Worm (Caenorhabditis elegans) whole organism, L3 larva: Measurements from ENCODE around the gene F56H11.2.

Experiments used
- aly-2 ChIP-seq: fragments of 150-350 bp; optimal IDR thresholded peaks from 2 replicates; lab custom pipeline; 2014; ENCODE audit warnings: missing biosample characterization, missing genetic modification characterization
- ama-1 ChIP-seq: fragments of 150-350 bp; optimal IDR thresholded peaks from 2 replicates; lab custom pipeline; 2018
- ceh-16 ChIP-seq: sonication (generic microtip); optimal IDR thresholded peaks from 2 replicates; lab custom pipeline; 2017; ENCODE audit warnings: missing biosample characterization, missing genetic modification characterization
- ceh-82 ChIP-seq: fragments of 150-350 bp; optimal IDR thresholded peaks from 2 replicates; lab custom pipeline; 2014; ENCODE audit warnings: missing biosample characterization, missing genetic modification characterization
- ceh-9 ChIP-seq: sonication (generic microtip); optimal IDR thresholded peaks from 2 replicates; lab custom pipeline; 2018; ENCODE audit warnings: missing biosample characterization, missing genetic modification characterization
- daf-12 ChIP-seq: fragments of 150-350 bp; optimal IDR thresholded peaks from 2 replicates; lab custom pipeline; 2014; ENCODE audit warnings: missing biosample characterization, missing genetic modification reagents, missing genetic modification characterization
- egl-27 ChIP-seq: sonication (generic microtip); optimal IDR thresholded peaks from 4 replicates; lab custom pipeline; 2017; ENCODE audit warnings: missing biosample characterization, missing genetic modification reagents, missing genetic modification characterization
- egl-5 ChIP-seq: fragments of 150-350 bp; optimal IDR thresholded peaks from 2 replicates; lab custom pipeline; 2017; ENCODE audit warnings: missing biosample characterization, missing genetic modification reagents, missing genetic modification characterization, inconsistent platforms
- elt-2 ChIP-seq: sonication (generic microtip); optimal IDR thresholded peaks from 2 replicates; lab custom pipeline; 2016; ENCODE audit warnings: missing genetic modification reagents, mild to moderate bottlenecking, missing genetic modification characterization, missing compliant biosample characterization
- elt-3 ChIP-seq, 3 experiments: fragments of 150-350 bp in 1 of 3; sonication (generic microtip) in 2 of 3; optimal IDR thresholded peaks; 2 replicates in 2 of 3; 4 replicates in 1 of 3; lab custom pipeline; 2014 to 2017; ENCODE audit warnings: missing biosample characterization in 3 of 3, missing genetic modification characterization in 3 of 3
- eor-1 ChIP-seq, 2 experiments: fragments of 150-350 bp; optimal IDR thresholded peaks; 2 replicates each; lab custom pipeline; 2014 to 2018; ENCODE audit warnings: missing biosample characterization in 2 of 2, missing genetic modification characterization in 2 of 2
- fkh-2 ChIP-seq: fragments of 150-350 bp; optimal IDR thresholded peaks from 2 replicates; lab custom pipeline; 2014; ENCODE audit warnings: missing biosample characterization, missing genetic modification reagents, missing genetic modification characterization
- fos-1 ChIP-seq: fragments of 150-350 bp; optimal IDR thresholded peaks from 2 replicates; lab custom pipeline; 2014; ENCODE audit warnings: missing biosample characterization, missing genetic modification characterization
- hmg-11 ChIP-seq: sonication (generic microtip); optimal IDR thresholded peaks from 2 replicates; lab custom pipeline; 2016; ENCODE audit warnings: missing genetic modification characterization, missing compliant biosample characterization
- jun-1 ChIP-seq: fragments of 150-350 bp; optimal IDR thresholded peaks from 2 replicates; lab custom pipeline; 2014; ENCODE audit warnings: missing biosample characterization, missing genetic modification reagents, missing genetic modification characterization
- lin-15B ChIP-seq: fragments of 150-350 bp; optimal IDR thresholded peaks from 2 replicates; lab custom pipeline; 2014; ENCODE audit warnings: missing biosample characterization, missing genetic modification characterization
- lin-39 ChIP-seq: fragments of 150-350 bp; optimal IDR thresholded peaks from 2 replicates; lab custom pipeline; 2018; ENCODE audit warnings: missing biosample characterization, missing genetic modification reagents, missing genetic modification characterization
- lsy-12 ChIP-seq: sonication (generic microtip); optimal IDR thresholded peaks from 2 replicates; lab custom pipeline; 2016; ENCODE audit warnings: mild to moderate bottlenecking, missing genetic modification characterization, missing compliant biosample characterization
- mdl-1 ChIP-seq: fragments of 150-350 bp; optimal IDR thresholded peaks from 2 replicates; lab custom pipeline; 2014; ENCODE audit warnings: missing biosample characterization, missing genetic modification characterization
- nfya-1 ChIP-seq: sonication (generic microtip); optimal IDR thresholded peaks from 2 replicates; lab custom pipeline; 2017; ENCODE audit warnings: missing genetic modification characterization, mild to moderate bottlenecking, missing compliant biosample characterization, antibody characterized with exemption, moderate library complexity; ENCODE audit not compliant: insufficient read depth
- nhr-23 ChIP-seq: fragments of 150-350 bp; optimal IDR thresholded peaks from 2 replicates; lab custom pipeline; 2014; ENCODE audit warnings: missing biosample characterization, missing genetic modification reagents, missing genetic modification characterization
- nhr-28 ChIP-seq: fragments of 150-350 bp; optimal IDR thresholded peaks from 2 replicates; lab custom pipeline; 2014; ENCODE audit warnings: missing biosample characterization, missing genetic modification characterization
- nhr-67 ChIP-seq: fragments of 150-350 bp; optimal IDR thresholded peaks from 2 replicates; lab custom pipeline; 2014; ENCODE audit warnings: missing biosample characterization, missing genetic modification characterization
- nhr-76 ChIP-seq: fragments of 150-350 bp; sonication (generic microtip); optimal IDR thresholded peaks from 5 replicates; lab custom pipeline; 2014; ENCODE audit warnings: missing biosample characterization, missing genetic modification characterization
- pha-4 ChIP-seq: fragments of 150-350 bp; optimal IDR thresholded peaks from 2 replicates; lab custom pipeline; 2014; ENCODE audit warnings: missing biosample characterization, missing genetic modification reagents, missing genetic modification characterization
- pqm-1 ChIP-seq: fragments of 150-350 bp; optimal IDR thresholded peaks from 2 replicates; lab custom pipeline; 2017; ENCODE audit warnings: missing biosample characterization, missing genetic modification characterization, inconsistent platforms
- sea-2 ChIP-seq: fragments of 150-350 bp; sonication (generic microtip); optimal IDR thresholded peaks from 4 replicates; lab custom pipeline; 2014; ENCODE audit warnings: missing biosample characterization, missing genetic modification reagents, missing genetic modification characterization
- skn-1 ChIP-seq: fragments of 150-350 bp; optimal IDR thresholded peaks from 2 replicates; lab custom pipeline; 2014; ENCODE audit warnings: missing biosample characterization, missing genetic modification characterization
- tbx-2 ChIP-seq: sonication (generic microtip); optimal IDR thresholded peaks from 2 replicates; lab custom pipeline; 2016; ENCODE audit warnings: mild to moderate bottlenecking, missing genetic modification characterization, missing compliant biosample characterization
- unc-62 ChIP-seq: fragments of 150-350 bp; sonication (generic microtip); optimal IDR thresholded peaks from 4 replicates; lab custom pipeline; 2014; ENCODE audit warnings: missing biosample characterization, missing genetic modification reagents, missing genetic modification characterization
- ztf-11 ChIP-seq: fragments of 150-350 bp; optimal IDR thresholded peaks from 2 replicates; lab custom pipeline; 2014; ENCODE audit warnings: missing biosample characterization, missing genetic modification characterization
- ztf-4 ChIP-seq: fragments of 150-350 bp; optimal IDR thresholded peaks from 2 replicates; lab custom pipeline; 2014; ENCODE audit warnings: missing biosample characterization, missing genetic modification characterization

The F56H11.2 gene

ce11 chrIV:9498088-9498487, 34.9 kb downstream of the F56H11.2 start, which contains the start of gene sru-4:
sru-4 (plus strand) TSS chrIV:9498388.
- no peak for TF ChIP-seq ztf-11 (tag; lab: Kevin White, UChicago)
- TF ChIP-seq sea-2 (GFP tag; lab: Kevin White, UChicago): no peak
- TF ChIP-seq nhr-23: no peak
- no peak for TF ChIP-seq eor-1 (tag; optimal IDR thresholded peaks at IDR 0.05; lab: Kevin White, UChicago)
- no peak for TF ChIP-seq ama-1
- no peak for TF ChIP-seq nfya-1 (tag; lab: Kevin White, UChicago)
- no peak for TF ChIP-seq ztf-4 (tag; lab: Kevin White, UChicago)
- TF ChIP-seq fos-1: no peak
- TF ChIP-seq, all 47 proteins: peak for 0

ce11 chrIV:9496306-9496705, 36.7 kb downstream of the F56H11.2 start, which contains the start of gene sru-3:
sru-3 (plus strand) TSS chrIV:9496606.
- no peak for TF ChIP-seq lsy-12 (tag; lab: Kevin White, UChicago)
- no peak for TF ChIP-seq ceh-16 (tag; lab: Kevin White, UChicago)
- no peak for TF ChIP-seq lin-39 (tag; lab: Kevin White, UChicago)
- no peak for TF ChIP-seq ama-1
- no peak for TF ChIP-seq ceh-9 (tag; lab: Kevin White, UChicago)
- TF ChIP-seq fkh-2 (tag; lab: Kevin White, UChicago): no peak
- TF ChIP-seq hmg-11 (tag; lab: Kevin White, UChicago): no peak
- TF ChIP-seq egl-5 (tag; lab: Kevin White, UChicago): no peak

- TF ChIP-seq ztf-4 (tag; lab: Kevin White, UChicago) (no peak), fos-1 (no peak), skn-1 (tag; lab: Kevin White, UChicago) (no peak), lsy-12 (tag; lab: Kevin White, UChicago) (no peak)
Observed at ce11 chrIV:9490320-9490719, 42.7 kb downstream of the F56H11.2 start, which contains the start of gene sru-6. sru-6 (plus strand) TSS chrIV:9490620.

DNA sequence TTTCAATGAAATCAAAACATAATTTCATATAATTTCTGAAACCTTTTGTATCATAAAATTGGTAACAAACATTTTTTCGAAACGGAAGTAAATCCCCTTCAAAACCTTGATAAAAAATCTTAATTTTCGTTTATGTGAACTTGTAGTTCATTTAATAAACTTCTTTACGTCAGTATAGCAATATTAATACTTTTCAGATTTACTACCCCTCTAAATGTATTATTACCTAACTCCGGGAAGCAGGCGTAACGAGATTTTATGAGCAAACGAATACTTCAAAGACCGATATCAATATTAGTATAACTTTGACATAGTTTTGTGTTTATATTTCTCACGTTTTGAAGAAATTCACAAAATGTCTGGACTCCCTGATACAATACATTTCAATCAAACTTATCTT, 44.7 kb downstream of the F56H11.2 start, which contains the start of gene sru-1:
TSS of gene sru-1 (plus strand) at position 301 of the 400 bp plus-strand sequence.
- TF ChIP-seq nhr-76 (tag; lab: Kevin White, UChicago): no peak
- TF ChIP-seq, all 47 proteins: peak for 0

DNA sequence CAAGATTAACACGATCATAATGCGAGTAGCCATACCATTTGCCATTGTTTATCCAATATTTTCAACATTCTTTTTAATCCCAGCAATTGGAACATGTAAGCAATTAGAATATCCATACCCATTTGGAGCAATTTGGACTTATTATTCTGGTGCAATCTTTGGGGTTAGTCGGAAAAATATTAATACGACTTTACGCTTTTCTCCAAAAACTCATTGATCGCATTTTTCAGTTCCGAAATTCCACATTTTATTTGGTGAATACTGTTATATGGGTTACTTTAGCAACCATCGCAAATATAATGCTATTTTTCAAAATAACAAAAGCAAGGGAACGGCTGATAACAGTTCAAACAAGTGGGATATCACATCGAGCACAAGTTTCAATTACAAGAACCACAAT, 46.2 kb downstream of the F56H11.2 start:
- no peak for TF ChIP-seq elt-3 (tag; optimal IDR thresholded peaks at IDR 0.05; lab: Kevin White, UChicago)
- TF ChIP-seq daf-12: no peak
- TF ChIP-seq nhr-67 (tag; lab: Kevin White, UChicago): no peak
- no peak for TF ChIP-seq pqm-1
- TF ChIP-seq eor-1 (tag; optimal IDR thresholded peaks at IDR 0.05; lab: Kevin White, UChicago): no peak
- TF ChIP-seq tbx-2 (tag; lab: Kevin White, UChicago): no peak
- TF ChIP-seq egl-27 (tag; lab: Kevin White, UChicago): no peak
- no peak for TF ChIP-seq lin-15B (tag; lab: Kevin White, UChicago)
- TF ChIP-seq ceh-9 (tag; lab: Kevin White, UChicago): no peak
- TF ChIP-seq unc-62: no peak
- no peak for TF ChIP-seq nhr-28 (tag; lab: Kevin White, UChicago)
- no peak for TF ChIP-seq fos-1
- no peak for TF ChIP-seq ceh-82 (tag; lab: Kevin White, UChicago)
- TF ChIP-seq aly-2 (tag; lab: Kevin White, UChicago): no peak
- TF ChIP-seq mdl-1: no peak
- TF ChIP-seq pha-4 (tag; lab: Kevin White, UChicago): no peak

ce11 chrIV:9485972-9486371, 47.0 kb downstream of the F56H11.2 start, which contains the start of gene sru-2:
sru-2 (plus strand) TSS chrIV:9486272.
- no peak for TF ChIP-seq ceh-9 (tag; lab: Kevin White, UChicago)
- no peak for TF ChIP-seq elt-2
- no peak for TF ChIP-seq jun-1 (tag; lab: Kevin White, UChicago)
- no peak for TF ChIP-seq daf-12
- TF ChIP-seq nhr-28 (tag; lab: Kevin White, UChicago): no peak
